Worm (Caenorhabditis elegans) whole organism, L1 larva: ENCODE measurements around the gene Y54E2A.7.

Source experiments
- aly-2 ChIP-seq: fragments of 150-350 bp; optimal IDR thresholded peaks from 2 replicates; lab custom pipeline; 2014; ENCODE audit warnings: missing biosample characterization, missing genetic modification characterization
- ces-1 ChIP-seq: fragments of 150-350 bp; optimal IDR thresholded peaks from 2 replicates; lab custom pipeline; 2014; ENCODE audit warnings: missing biosample characterization, missing genetic modification reagents, missing genetic modification characterization
- egl-27 ChIP-seq, 2 experiments: fragments of 150-350 bp in 1 of 2; sonication (generic microtip); optimal IDR thresholded peaks; 3 replicates each; lab custom pipeline; 2017 to 2018; ENCODE audit warnings: missing biosample characterization in 2 of 2, missing genetic modification characterization in 2 of 2, missing genetic modification reagents in 2 of 2
- elt-2 ChIP-seq: sonication (generic microtip); optimal IDR thresholded peaks from 2 replicates; lab custom pipeline; 2016; ENCODE audit warnings: missing genetic modification characterization, mild to moderate bottlenecking, inconsistent platforms, missing compliant biosample characterization, missing genetic modification reagents
- elt-3 ChIP-seq, 6 experiments: fragments of 150-350 bp in 1 of 6; sonication (generic microtip); optimal IDR thresholded peaks; 2 replicates each; lab custom pipeline; 2017 to 2018; ENCODE audit warnings: missing biosample characterization in 6 of 6, missing genetic modification characterization in 6 of 6, inconsistent platforms in 1 of 6
- lin-35 ChIP-seq, 2 experiments: fragments of 150-350 bp; optimal IDR thresholded peaks; 2 replicates each; lab custom pipeline; 2014; ENCODE audit warnings: missing biosample characterization in 2 of 2, missing genetic modification characterization in 2 of 2, missing genetic modification reagents in 2 of 2
- nhr-12 ChIP-seq: sonication (generic microtip); optimal IDR thresholded peaks from 2 replicates; lab custom pipeline; 2017; ENCODE audit warnings: missing biosample characterization, missing genetic modification characterization
- nhr-237 ChIP-seq: fragments of 150-350 bp; optimal IDR thresholded peaks from 2 replicates; lab custom pipeline; 2014; ENCODE audit warnings: missing biosample characterization, missing genetic modification characterization
- nhr-28 ChIP-seq: fragments of 150-350 bp; optimal IDR thresholded peaks from 2 replicates; lab custom pipeline; 2014; ENCODE audit warnings: missing biosample characterization, missing genetic modification characterization
- nhr-90 ChIP-seq: sonication (generic microtip); optimal IDR thresholded peaks from 2 replicates; lab custom pipeline; 2016; ENCODE audit warnings: mild to moderate bottlenecking, missing genetic modification characterization, missing compliant biosample characterization; ENCODE audit not compliant: poor library complexity
- zag-1 ChIP-seq: fragments of 150-350 bp; optimal IDR thresholded peaks from 2 replicates; lab custom pipeline; 2014; ENCODE audit warnings: missing biosample characterization, missing genetic modification characterization
- ztf-11 ChIP-seq, 2 experiments: sonication (generic microtip); optimal IDR thresholded peaks; 2 replicates each; lab custom pipeline; 2016 to 2017; ENCODE audit warnings: missing genetic modification characterization in 2 of 2, missing biosample characterization in 1 of 2, missing compliant biosample characterization in 1 of 2

DNA sequence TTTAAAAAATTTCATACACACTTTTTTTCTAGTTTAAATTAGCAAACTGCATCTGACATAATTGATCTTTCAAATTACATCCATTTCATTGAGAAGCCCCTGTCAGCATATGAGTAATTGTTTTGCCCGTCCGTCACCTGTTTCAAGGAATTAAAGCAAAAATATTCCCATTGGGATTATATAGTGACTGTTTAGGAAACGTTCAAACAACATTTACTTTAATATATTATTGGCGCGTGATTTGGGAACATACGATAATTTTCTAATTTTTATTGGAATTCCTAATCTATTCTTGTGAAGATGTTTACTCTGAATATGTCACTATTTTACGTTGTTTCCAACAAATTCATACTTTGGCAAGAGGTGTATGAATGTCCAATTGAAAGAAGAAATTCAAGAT is 32.9 kb upstream of the Y54E2A.7 start, which contains the start of gene srt-11:
- TF ChIP-seq nhr-28 (tag; lab: Kevin White, UChicago) (no peak), elt-2 (tag; lab: Kevin White, UChicago) (no peak), lin-35 (GFP tag; optimal IDR thresholded peaks at IDR 0.05; lab: Kevin White, UChicago) (no peak), zag-1 (tag; lab: Kevin White, UChicago) (no peak), ces-1 (GFP tag; lab: Kevin White, UChicago) (no peak), nhr-237 (tag; lab: Kevin White, UChicago) (no peak), ztf-11 (tag; optimal IDR thresholded peaks at IDR 0.05; lab: Kevin White, UChicago) (no peak), nhr-12 (tag; lab: Kevin White, UChicago) (no peak), elt-3 (tag; optimal IDR thresholded peaks at IDR 0.05; lab: Kevin White, UChicago) (no peak), nhr-90 (tag; lab: Kevin White, UChicago) (no peak), aly-2 (tag; lab: Kevin White, UChicago) (no peak), egl-27 (tag; optimal IDR thresholded peaks at IDR 0.05; lab: Kevin White, UChicago) (no peak)
